Fruit fly (Drosophila melanogaster) whole organism, adult: ENCODE measurements around the gene eIF3l.

Source experiments
- CG1620 ChIP-seq: fragments of 200-800 bp; sonication (Bioruptor generic); optimal IDR thresholded peaks from 2 replicates; lab custom pipeline; 2016; ENCODE audit warnings: missing biosample characterization, missing genetic modification characterization
- CG7045 ChIP-seq: fragments of 200-800 bp; sonication (Bioruptor generic); optimal IDR thresholded peaks from 2 replicates; lab custom pipeline; 2017; ENCODE audit warnings: missing biosample characterization, mild to moderate bottlenecking, missing genetic modification characterization
- Crg-1 ChIP-seq: fragments of 200-800 bp; sonication (Bioruptor generic); optimal IDR thresholded peaks from 2 replicates; lab custom pipeline; 2016; ENCODE audit warnings: missing biosample characterization, missing genetic modification characterization
- Hr96 ChIP-seq: fragments of 200-800 bp; sonication (Bioruptor generic); optimal IDR thresholded peaks from 2 replicates; lab custom pipeline; 2016; ENCODE audit warnings: missing biosample characterization, missing genetic modification characterization
- bab1 ChIP-seq: fragments of 200-800 bp; sonication (Bioruptor generic); optimal IDR thresholded peaks from 3 replicates; lab custom pipeline; 2019; ENCODE audit warnings: missing biosample characterization, mild to moderate bottlenecking, missing genetic modification characterization, moderate library complexity
- cic ChIP-seq: fragments of 200-800 bp; sonication (Bioruptor generic); optimal IDR thresholded peaks from 2 replicates; lab custom pipeline; 2017; ENCODE audit warnings: missing biosample characterization, mild to moderate bottlenecking, missing genetic modification characterization, moderate library complexity
- cnc ChIP-seq, 2 experiments: fragments of >200 bp; optimal IDR thresholded peaks; 2 replicates each; lab custom pipeline; 2017
- kay ChIP-seq: fragments of 200-800 bp; sonication (Bioruptor generic); peaks from one replicate; lab custom pipeline; 2016; ENCODE audit warnings: missing biosample characterization, missing genetic modification characterization, borderline replicate concordance
- pad ChIP-seq: fragments of 200-800 bp; sonication (Bioruptor generic); optimal IDR thresholded peaks from 3 replicates; lab custom pipeline; 2017; ENCODE audit warnings: missing biosample characterization, missing genetic modification characterization, mild to moderate bottlenecking, moderate library complexity, missing genetic modification reagents

DNA sequence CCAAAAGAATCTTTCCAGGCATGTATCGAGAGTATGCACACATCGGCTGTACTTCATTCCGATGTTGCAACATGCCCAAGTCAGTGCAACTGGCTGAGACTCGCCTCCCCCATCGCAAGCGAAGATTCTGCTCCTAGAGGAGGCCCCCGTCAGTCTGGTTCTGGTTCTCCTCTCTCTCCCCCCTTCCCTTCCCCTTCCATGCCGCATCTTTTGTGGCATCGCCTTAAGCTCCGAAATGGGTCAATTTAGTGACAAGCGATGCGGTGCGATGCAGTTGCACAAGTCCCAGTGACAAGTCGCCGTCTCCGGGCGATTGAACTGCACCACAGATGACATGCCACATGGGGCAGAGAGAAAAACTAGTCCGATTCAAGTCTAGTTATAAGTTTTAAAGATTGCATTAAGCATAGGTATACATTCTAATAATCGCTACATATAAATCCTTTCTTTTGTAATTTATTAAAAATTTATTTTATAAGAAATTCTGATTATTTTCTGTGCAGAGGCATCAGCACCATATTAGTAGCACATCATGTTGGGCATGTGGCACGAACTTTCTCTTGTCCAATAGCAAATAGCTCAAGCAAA, 36.8 kb downstream of the eIF3l start:
- TF ChIP-seq Hr96 (GFP tag; lab: Kevin White, UChicago) (no peak), bab1 (GFP tag; lab: Kevin White, UChicago) (no peak), CG1620 (GFP tag; lab: Kevin White, UChicago) (no peak), cnc (optimal IDR thresholded peaks at IDR 0.05; lab: Kevin White, UChicago) (no peak), pad (no peak), CG7045 (no peak), Crg-1 (GFP tag; lab: Kevin White, UChicago) (no peak), kay (no peak), cic (GFP tag; lab: Kevin White, UChicago) (no peak)
